Fruit fly (Drosophila melanogaster): ENCODE results near the gene CG4186.

Gene CG4186

dm6 chr3L:20785742-20786427 lies 16.5 kb downstream of the CG4186 start, which contains the start of gene Pcif1 (continued):
- TF ChIP-seq CG14860 (GFP tag; IDR thresholded peaks at IDR 0.05; ENCODE audit: partially characterized antibody) (peak; percentile 99), lilli (GFP tag; optimal IDR thresholded peaks at IDR 0.05) (peak; percentile 43), zen (tag; optimal IDR thresholded peaks at IDR 0.05) (no peak), Hmr (GFP tag; optimal IDR thresholded peaks at IDR 0.05) (no peak), Dref (GFP tag; IDR thresholded peaks at IDR 0.05) (peak; percentile 97), repo (GFP tag; optimal IDR thresholded peaks at IDR 0.05) (no peak), unc-4 (GFP tag; IDR thresholded peaks at IDR 0.05; ENCODE audit: partially characterized antibody) (peak; percentile 99), vvl (GFP tag; IDR thresholded peaks at IDR 0.05) (peak; percentile 20; the same call in 1 of the 2 replicates), CG18476 (GFP tag; optimal IDR thresholded peaks at IDR 0.05) (no peak), CG32767 (GFP tag; IDR thresholded peaks at IDR 0.05) (peak; percentile 63), Dbx (GFP tag; IDR thresholded peaks at IDR 0.05) (peak; percentile 76; the same call in 2 of the 3 replicates), Drgx (GFP tag; IDR thresholded peaks at IDR 0.05) (no peak), Atf-2 (GFP tag; optimal IDR thresholded peaks at IDR 0.05) (no peak), Nf-YA (GFP tag; IDR thresholded peaks at IDR 0.05) (no peak), bbx (GFP tag; IDR thresholded peaks at IDR 0.05; ENCODE audit: partially characterized antibody) (peak; percentile 100), hkb (optimal IDR thresholded peaks at IDR 0.05) (no peak), hkb (GFP tag; IDR thresholded peaks at IDR 0.05) (no peak), CG6765 (GFP tag; optimal IDR thresholded peaks at IDR 0.05) (no peak), exex (tag; optimal IDR thresholded peaks at IDR 0.05) (no peak), CG11696 (GFP tag; IDR thresholded peaks at IDR 0.05) (no peak), tio (GFP tag; optimal IDR thresholded peaks at IDR 0.05) (no peak), CG30020 (tag; optimal IDR thresholded peaks at IDR 0.05) (peak; percentile 62), pnt (GFP tag; optimal IDR thresholded peaks at IDR 0.05) (no peak), CG2889 (GFP tag; IDR thresholded peaks at IDR 0.05) (no peak), B-H1 (GFP tag; IDR thresholded peaks at IDR 0.05) (no peak), Jarid2 (GFP tag; optimal IDR thresholded peaks at IDR 0.05) (peak; percentile 10), aop (GFP tag; IDR thresholded peaks at IDR 0.05) (no peak), jing (GFP tag; optimal IDR thresholded peaks at IDR 0.05) (no peak), CG32772 (GFP tag; IDR thresholded peaks at IDR 0.05) (no peak), cad (GFP tag; optimal IDR thresholded peaks at IDR 0.05) (no peak), tll (GFP tag; optimal IDR thresholded peaks at IDR 0.05) (no peak), chn (GFP tag; optimal IDR thresholded peaks at IDR 0.05) (no peak), CG13894 (tag; optimal IDR thresholded peaks at IDR 0.05) (no peak), CG14050 (GFP tag; IDR thresholded peaks at IDR 0.05) (no peak), pfk (GFP tag; optimal IDR thresholded peaks at IDR 0.05) (no peak), amos (GFP tag; IDR thresholded peaks at IDR 0.05; ENCODE audit: partially characterized antibody) (peak; percentile 100), CG6854 (GFP tag; optimal IDR thresholded peaks at IDR 0.05) (peak; percentile 37), lbe (GFP tag; optimal IDR thresholded peaks at IDR 0.05) (peak; percentile 69), zen2 (GFP tag; IDR thresholded peaks at IDR 0.05; ENCODE audit: partially characterized antibody) (peak; percentile 99), CG8359 (GFP tag; optimal IDR thresholded peaks at IDR 0.05; ENCODE audit: borderline replicate concordance) (no peak), CG33213 (GFP tag; optimal IDR thresholded peaks at IDR 0.05) (no peak), ase (GFP tag; IDR thresholded peaks at IDR 0.05) (no peak), phol (tag; optimal IDR thresholded peaks at IDR 0.05) (peak; percentile 35), Optix (GFP tag; IDR thresholded peaks at IDR 0.05) (no peak), Hr3 (GFP tag; optimal IDR thresholded peaks at IDR 0.05) (no peak), CG7556 (GFP tag; optimal IDR thresholded peaks at IDR 0.05) (no peak), sob (GFP tag; IDR thresholded peaks at IDR 0.05) (0 out of 2 replicates have a peak, but pooled peaks have one; percentile 57), nerfin-1 (tag; optimal IDR thresholded peaks at IDR 0.05) (peak; percentile 53), CG31388 (GFP tag; optimal IDR thresholded peaks at IDR 0.05) (no peak), org-1 (GFP tag; optimal IDR thresholded peaks at IDR 0.05) (no peak)
